Worm (Caenorhabditis elegans): ENCODE data around the gene mrps-31.

DNA sequence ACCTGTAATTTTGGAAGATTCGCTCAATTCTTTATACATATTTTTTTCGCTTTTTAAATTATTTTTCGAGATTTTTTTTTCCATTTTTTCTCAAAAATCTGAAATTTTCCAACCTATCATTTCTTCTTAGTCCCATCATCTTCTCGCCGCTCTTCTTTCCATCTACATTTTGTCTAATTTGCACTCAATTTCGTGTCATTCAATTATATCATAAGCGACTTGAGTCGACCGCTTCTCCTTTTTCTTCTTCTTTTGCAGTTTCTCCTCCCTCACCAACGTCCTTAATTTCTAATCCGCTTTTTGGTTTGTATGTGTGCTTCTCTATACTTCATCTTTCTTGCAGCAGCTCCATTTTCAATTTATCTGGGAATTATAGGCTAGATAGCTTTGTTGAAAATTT is 42.0 kb downstream of the mrps-31 start:
- no peak for TF ChIP-seq nhr-11 (tag; optimal IDR thresholded peaks at IDR 0.05)
- no peak for TF ChIP-seq pat-9 (tag; optimal IDR thresholded peaks at IDR 0.05)
- TF ChIP-seq elt-2 (tag; optimal IDR thresholded peaks at IDR 0.05) = no peak
- no peak for TF ChIP-seq unc-55 (GFP tag; optimal IDR thresholded peaks at IDR 0.05)
- no peak for TF ChIP-seq fkh-10 (GFP tag; optimal IDR thresholded peaks at IDR 0.05)
- no peak for TF ChIP-seq gmeb-2 (tag; optimal IDR thresholded peaks at IDR 0.05)
- TF ChIP-seq fkh-6 (tag; optimal IDR thresholded peaks at IDR 0.05) = no peak
- TF ChIP-seq hlh-13 (GFP tag; optimal IDR thresholded peaks at IDR 0.05) = no peak
- no peak for TF ChIP-seq pag-3 (tag; optimal IDR thresholded peaks at IDR 0.05; ENCODE audit: borderline replicate concordance)
- TF ChIP-seq unc-86 (tag; optimal IDR thresholded peaks at IDR 0.05) = no peak
- no peak for TF ChIP-seq ceh-19 (GFP tag; optimal IDR thresholded peaks at IDR 0.05)
- no peak for TF ChIP-seq hlh-6 (tag; optimal IDR thresholded peaks at IDR 0.05)
- TF ChIP-seq ceh-30 (tag; optimal IDR thresholded peaks at IDR 0.05) = no peak
- TF ChIP-seq unc-42 (tag; optimal IDR thresholded peaks at IDR 0.05) = peak; percentile 73

Data from whole organism, late embryonic.